Fruit fly (Drosophila melanogaster): Measurements from ENCODE around the gene CG13473.

CG13473 gene

DNA sequence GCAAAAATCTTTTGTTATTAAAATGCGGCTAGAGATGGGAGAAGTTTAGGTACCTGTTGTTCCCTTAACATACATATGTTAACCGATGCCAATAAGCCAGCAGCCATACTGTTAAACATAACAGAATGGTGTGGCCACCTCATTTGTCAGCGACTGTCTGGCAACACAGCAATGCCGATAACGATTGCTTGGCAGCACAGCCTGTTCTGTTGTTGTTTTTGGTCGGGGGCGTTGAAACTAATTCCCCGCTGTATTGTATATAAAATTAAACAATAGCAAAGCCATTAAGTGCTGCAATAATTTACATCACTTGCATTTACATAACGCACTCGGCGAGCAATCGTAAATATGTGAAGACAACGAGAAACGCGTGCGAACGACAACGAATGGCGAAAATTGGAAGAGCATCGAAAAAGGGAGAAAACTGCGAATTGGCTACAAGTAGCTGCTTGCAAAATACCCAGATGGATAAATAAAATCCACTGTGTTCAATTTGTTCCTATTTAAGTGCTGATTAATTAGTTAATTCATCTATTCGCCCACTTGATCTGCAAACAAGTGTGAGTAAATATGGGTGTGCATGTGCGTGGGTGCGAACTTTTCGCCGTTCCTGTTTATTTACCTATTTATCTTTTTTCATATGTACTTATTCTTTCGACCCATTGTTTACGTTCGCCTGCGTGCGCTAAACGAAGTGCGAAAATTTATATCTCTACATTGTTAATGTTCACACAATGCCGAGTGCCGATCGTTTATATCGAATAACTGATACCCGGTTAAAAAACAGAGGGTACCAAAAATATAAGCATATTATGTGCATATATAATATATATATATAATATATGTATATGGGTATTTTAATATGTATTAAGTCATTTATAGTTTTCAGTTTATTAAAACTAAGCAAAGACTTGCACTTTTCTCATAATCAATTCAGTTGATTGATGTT is 33.6 kb downstream of the CG13473 start, which contains the start of the genes Tsen34 and Mgat4a (continued):
- TF ChIP-seq Dp (GFP tag; optimal IDR thresholded peaks at IDR 0.05) (peak; percentile 49), Awh (GFP tag; IDR thresholded peaks at IDR 0.05) (peak; percentile 44; the same call in 1 of the 2 replicates), CG10209 (GFP tag; optimal IDR thresholded peaks at IDR 0.05) (peak; percentile 62), ranshi (GFP tag; IDR thresholded peaks at IDR 0.05) (no peak; the same call in 1 of the 2 replicates), CG1792 (GFP tag; optimal IDR thresholded peaks at IDR 0.05) (peak; percentile 58), Deaf1 (tag; optimal IDR thresholded peaks at IDR 0.05) (no peak), Ravus (GFP tag; IDR thresholded peaks at IDR 0.05) (no peak), Dad (GFP tag; optimal IDR thresholded peaks at IDR 0.05) (peak; percentile 46), CG1603 (tag; optimal IDR thresholded peaks at IDR 0.05) (no peak), Hsf (GFP tag; optimal IDR thresholded peaks at IDR 0.05) (peak; percentile 24), CrebB (tag; optimal IDR thresholded peaks at IDR 0.05) (peak; percentile 55), HLHmδ (GFP tag; optimal IDR thresholded peaks at IDR 0.05) (peak; percentile 34), CG11398 (GFP tag; optimal IDR thresholded peaks at IDR 0.05) (no peak), dm (GFP tag; optimal IDR thresholded peaks at IDR 0.05) (peak; percentile 36), CG7963 (GFP tag; IDR thresholded peaks at IDR 0.05; ENCODE audit: partially characterized antibody) (peak; percentile 41; the same call in 2 of the 3 replicates), crol (GFP tag; IDR thresholded peaks at IDR 0.05) (no peak), en (GFP tag; optimal IDR thresholded peaks at IDR 0.05) (no peak), mld (GFP tag; IDR thresholded peaks at IDR 0.05; ENCODE audit: partially characterized antibody) (no peak), NC2β (GFP tag; optimal IDR thresholded peaks at IDR 0.05) (peak; percentile 9), mirr (GFP tag; optimal IDR thresholded peaks at IDR 0.05) (peak; percentile 67), tio (GFP tag; optimal IDR thresholded peaks at IDR 0.05) (no peak), CG12659 (GFP tag; optimal IDR thresholded peaks at IDR 0.05) (peak; percentile 66), shn (GFP tag; optimal IDR thresholded peaks at IDR 0.05) (no peak), sens-2 (GFP tag; IDR thresholded peaks at IDR 0.05) (no peak), Hr39 (optimal IDR thresholded peaks at IDR 0.05) (no peak), hb (GFP tag; IDR thresholded peaks at IDR 0.05; ENCODE audit: partially characterized antibody) (no peak), CG7271 (tag; optimal IDR thresholded peaks at IDR 0.05) (no peak), tll (GFP tag; optimal IDR thresholded peaks at IDR 0.05) (peak in 1 of 2 experiments; percentile 55), bowl (GFP tag; IDR thresholded peaks at IDR 0.05) (no peak), so (GFP tag; IDR thresholded peaks at IDR 0.05) (peak; percentile 43; the same call in 1 of the 3 replicates), CG13424 (tag; optimal IDR thresholded peaks at IDR 0.05) (no peak), CoRest (tag; optimal IDR thresholded peaks at IDR 0.05) (no peak), oc (tag; optimal IDR thresholded peaks at IDR 0.05) (peak; percentile 20), CG17361 (GFP tag; IDR thresholded peaks at IDR 0.05) (no peak; the same call in 2 of the 3 replicates), CG2129 (GFP tag; IDR thresholded peaks at IDR 0.05; ENCODE audit: partially characterized antibody) (no peak), CG15696 (tag; optimal IDR thresholded peaks at IDR 0.05) (peak; percentile 30), CG7357 (GFP tag; IDR thresholded peaks at IDR 0.05) (no peak), wdn (GFP tag; IDR thresholded peaks at IDR 0.05) (peak; percentile 62), Doc3 (GFP tag; IDR thresholded peaks at IDR 0.05; ENCODE audit: partially characterized antibody) (peak; percentile 33; the same call in 1 of the 3 replicates), odd (GFP tag; optimal IDR thresholded peaks at IDR 0.05) (no peak), Rfx (GFP tag; IDR thresholded peaks at IDR 0.05) (peak; percentile 78), esg (GFP tag; conservative IDR thresholded peaks at IDR 0.05) (no peak), zfh1 (GFP tag; IDR thresholded peaks at IDR 0.05) (no peak; the same call in 2 of the 3 replicates), maf-S (GFP tag; optimal IDR thresholded peaks at IDR 0.05) (no peak), CG3995 (GFP tag; optimal IDR thresholded peaks at IDR 0.05) (peak; percentile 18), B-H2 (GFP tag; optimal IDR thresholded peaks at IDR 0.05) (peak; percentile 84), ERR (GFP tag; optimal IDR thresholded peaks at IDR 0.05) (no peak), Mrtf (GFP tag; IDR thresholded peaks at IDR 0.05) (peak; percentile 46; the same call in 1 of the 3 replicates)
